Worm (Caenorhabditis elegans) whole organism, L4 larva: ENCODE results near the gene F21C10.7.

Experiments
- F10B5.3 ChIP-seq: sonication (generic microtip); optimal IDR thresholded peaks from 2 replicates; lab custom pipeline; 2016; ENCODE audit warnings: mild to moderate bottlenecking, missing genetic modification characterization, missing compliant biosample characterization
- F44E2.7 ChIP-seq: fragments of 200-800 bp; sonication (Bioruptor generic); IDR thresholded peaks from 2 replicates; pipeline ENCODE4 v2.1.2; 2022; ENCODE audit warnings: missing genetic modification characterization, missing compliant biosample characterization
- F49E8.2 ChIP-seq: sonication (generic microtip); optimal IDR thresholded peaks from 2 replicates; lab custom pipeline; 2016; ENCODE audit warnings: missing compliant biosample characterization, mild to moderate bottlenecking, missing genetic modification characterization, borderline replicate concordance
- R02D3.7 ChIP-seq: fragments of 150-350 bp; sonication (generic microtip); optimal IDR thresholded peaks from 3 replicates; lab custom pipeline; 2014; ENCODE audit warnings: missing biosample characterization, missing genetic modification characterization
- T20F7.1 ChIP-seq: fragments of 200-800 bp; sonication (Bioruptor generic); optimal IDR thresholded peaks from 2 replicates; lab custom pipeline; 2018; ENCODE audit warnings: mild to moderate bottlenecking, missing genetic modification characterization, missing compliant biosample characterization
- T26A8.4 ChIP-seq: fragments of 200-800 bp; sonication (Bioruptor generic); IDR thresholded peaks from 2 replicates; pipeline ENCODE4 v1.3.6; 2022; ENCODE audit warnings: missing genetic modification characterization, missing compliant biosample characterization
- Y105C5A.15 ChIP-seq: fragments of 200-800 bp; sonication (Bioruptor generic); IDR thresholded peaks from 2 replicates; pipeline ENCODE4 v1.3.6; 2022; ENCODE audit warnings: missing genetic modification characterization, missing compliant biosample characterization
- Y5F2A.4 ChIP-seq: fragments of 200-800 bp; sonication (Bioruptor generic); optimal IDR thresholded peaks from 2 replicates; lab custom pipeline; 2018; ENCODE audit warnings: mild to moderate bottlenecking, missing genetic modification characterization, missing compliant biosample characterization
- ZK546.5 ChIP-seq, 2 experiments: sonication (generic microtip); optimal IDR thresholded peaks; 2 replicates each; lab custom pipeline; 2017; ENCODE audit warnings: missing biosample characterization in 2 of 2, missing genetic modification characterization in 2 of 2
- aha-1 ChIP-seq: fragments of 150-350 bp; peaks from one replicate; lab custom pipeline; 2014; ENCODE audit warnings: missing biosample characterization, missing genetic modification characterization
- ceh-44 ChIP-seq: fragments of 200-800 bp; sonication (Bioruptor generic); IDR thresholded peaks from 2 replicates; pipeline ENCODE4 v1.3.6; 2022; ENCODE audit warnings: missing genetic modification reagents, missing genetic modification characterization, missing compliant biosample characterization
- daf-12 ChIP-seq: fragments of 150-350 bp; optimal IDR thresholded peaks from 2 replicates; lab custom pipeline; 2014; ENCODE audit warnings: missing biosample characterization, missing genetic modification reagents, missing genetic modification characterization
- daf-16 ChIP-seq, 3 experiments: sonication (generic microtip); optimal IDR thresholded peaks; 2 replicates each; lab custom pipeline; 2016 to 2017; ENCODE audit warnings: missing genetic modification characterization in 3 of 3, missing genetic modification reagents in 3 of 3, mild to moderate bottlenecking in 2 of 3, missing compliant biosample characterization in 2 of 3, missing biosample characterization in 1 of 3, moderate library complexity in 1 of 3
- daf-8 ChIP-seq: fragments of 200-800 bp; sonication (Bioruptor generic); IDR thresholded peaks from 2 replicates; pipeline ENCODE4 v1.3.6; 2022; ENCODE audit warnings: missing genetic modification characterization, missing compliant biosample characterization
- egl-43 ChIP-seq: fragments of 200-800 bp; sonication (Bioruptor generic); IDR thresholded peaks from 2 replicates; pipeline ENCODE4 v1.3.6; 2022; ENCODE audit warnings: missing genetic modification reagents, missing genetic modification characterization, missing compliant biosample characterization
- fkh-10 ChIP-seq: fragments of 150-350 bp; optimal IDR thresholded peaks from 2 replicates; lab custom pipeline; 2014; ENCODE audit warnings: missing biosample characterization, missing genetic modification reagents, missing genetic modification characterization
- gei-8 ChIP-seq: fragments of 200-800 bp; sonication (Bioruptor generic); optimal IDR thresholded peaks from 2 replicates; lab custom pipeline; 2018; ENCODE audit warnings: mild to moderate bottlenecking, missing genetic modification characterization, missing compliant biosample characterization
- hif-1 ChIP-seq, 2 experiments: sonication (generic microtip); optimal IDR thresholded peaks; 2 replicates each; lab custom pipeline; 2016 to 2017; ENCODE audit warnings: missing compliant biosample characterization in 2 of 2, missing genetic modification characterization in 2 of 2, missing genetic modification reagents in 2 of 2, missing genotype in 2 of 2, mild to moderate bottlenecking in 1 of 2
- hlh-11 ChIP-seq: fragments of 200-800 bp; sonication (Bioruptor generic); optimal IDR thresholded peaks from 2 replicates; lab custom pipeline; 2018; ENCODE audit warnings: mild to moderate bottlenecking, missing genetic modification characterization, missing compliant biosample characterization
- hlh-30 ChIP-seq: sonication (generic microtip); optimal IDR thresholded peaks from 2 replicates; lab custom pipeline; 2017; ENCODE audit warnings: antibody characterized with exemption, mild to moderate bottlenecking, missing genetic modification characterization, missing compliant biosample characterization; ENCODE audit not compliant: insufficient read depth
- hmg-1.1 ChIP-seq: fragments of 200-800 bp; sonication (Bioruptor generic); IDR thresholded peaks from 2 replicates; pipeline ENCODE4 v1.3.6; 2022; ENCODE audit warnings: missing genetic modification reagents, missing genetic modification characterization, missing compliant biosample characterization
- jun-1 ChIP-seq: fragments of 150-350 bp; optimal IDR thresholded peaks from 2 replicates; lab custom pipeline; 2014; ENCODE audit warnings: missing biosample characterization, missing genetic modification reagents, missing genetic modification characterization
- lim-7 ChIP-seq: fragments of 200-800 bp; sonication (Bioruptor generic); IDR thresholded peaks from 2 replicates; pipeline ENCODE4 v1.3.6; 2022; ENCODE audit warnings: missing genetic modification characterization, missing compliant biosample characterization
- lin-38 ChIP-seq: fragments of 200-800 bp; sonication (Bioruptor generic); IDR thresholded peaks from 2 replicates; pipeline ENCODE4 v1.3.6; 2022; ENCODE audit warnings: missing genetic modification reagents, missing genetic modification characterization, missing compliant biosample characterization
- lsy-2 ChIP-seq, 2 experiments: fragments of 150-350 bp in 1 of 2; sonication (generic microtip) in 1 of 2; optimal IDR thresholded peaks; 2 replicates each; lab custom pipeline; 2014 to 2017; ENCODE audit warnings: missing biosample characterization in 2 of 2, missing genetic modification characterization in 2 of 2
- madf-5 ChIP-seq, 2 experiments: fragments of 200-800 bp; sonication (Bioruptor generic); IDR thresholded peaks; 2 replicates each; pipeline ENCODE4 v1.3.6; 2022; ENCODE audit warnings: missing compliant biosample characterization in 2 of 2, missing genetic modification characterization in 2 of 2
- mdl-1 ChIP-seq, 2 experiments: fragments of 150-350 bp in 1 of 2; sonication (generic microtip) in 1 of 2; optimal IDR thresholded peaks; 2 replicates each; lab custom pipeline; 2014 to 2017; ENCODE audit warnings: missing biosample characterization in 2 of 2, missing genetic modification characterization in 2 of 2
- mdt-29 ChIP-seq: fragments of 200-800 bp; sonication (Bioruptor generic); IDR thresholded peaks from 2 replicates; pipeline ENCODE4 v1.3.6; 2022; ENCODE audit warnings: missing genetic modification reagents, missing genetic modification characterization, missing compliant biosample characterization
- mxl-3 ChIP-seq: fragments of 200-800 bp; sonication (Bioruptor generic); optimal IDR thresholded peaks from 2 replicates; lab custom pipeline; 2018; ENCODE audit warnings: mild to moderate bottlenecking, missing genetic modification characterization, missing compliant biosample characterization
- nhr-11 ChIP-seq: fragments of 150-350 bp; optimal IDR thresholded peaks from 2 replicates; lab custom pipeline; 2014; ENCODE audit warnings: missing biosample characterization, missing genetic modification characterization
- nhr-28 ChIP-seq: fragments of 150-350 bp; optimal IDR thresholded peaks from 2 replicates; lab custom pipeline; 2014; ENCODE audit warnings: missing biosample characterization, missing genetic modification characterization
- nhr-42 ChIP-seq: fragments of 200-800 bp; sonication (Bioruptor generic); IDR thresholded peaks from 2 replicates; pipeline ENCODE4 v1.3.6; 2022; ENCODE audit warnings: missing genetic modification characterization, missing compliant biosample characterization
- nhr-6 ChIP-seq: fragments of 150-350 bp; optimal IDR thresholded peaks from 2 replicates; lab custom pipeline; 2014; ENCODE audit warnings: missing biosample characterization, missing genetic modification characterization
- nhr-76 ChIP-seq: fragments of 150-350 bp; optimal IDR thresholded peaks from 2 replicates; lab custom pipeline; 2014; ENCODE audit warnings: missing biosample characterization, missing genetic modification characterization
- php-3 ChIP-seq: fragments of 200-800 bp; sonication (Bioruptor generic); IDR thresholded peaks from 2 replicates; pipeline ENCODE4 v1.3.6; 2022; ENCODE audit warnings: missing genetic modification reagents, missing genetic modification characterization, missing compliant biosample characterization
- pqm-1 ChIP-seq: sonication (generic microtip); optimal IDR thresholded peaks from 2 replicates; lab custom pipeline; 2017; ENCODE audit warnings: missing biosample characterization, missing genetic modification characterization
- rbr-2 ChIP-seq: sonication (generic microtip); optimal IDR thresholded peaks from 2 replicates; lab custom pipeline; 2016; ENCODE audit warnings: missing genotype, missing genetic modification characterization, missing compliant biosample characterization
- saeg-2 ChIP-seq: fragments of 200-800 bp; sonication (Bioruptor generic); IDR thresholded peaks from 2 replicates; pipeline ENCODE4 v1.3.6; 2022; ENCODE audit warnings: missing genetic modification reagents, missing genetic modification characterization, missing compliant biosample characterization
- sdz-12 ChIP-seq: fragments of 200-800 bp; sonication (Bioruptor generic); optimal IDR thresholded peaks from 2 replicates; lab custom pipeline; 2018; ENCODE audit warnings: mild to moderate bottlenecking, missing genetic modification characterization, missing compliant biosample characterization
- skn-1 ChIP-seq: fragments of 150-350 bp; optimal IDR thresholded peaks from 2 replicates; lab custom pipeline; 2014; ENCODE audit warnings: missing biosample characterization, missing genetic modification characterization
- snpc-1.2 ChIP-seq: fragments of 200-800 bp; sonication (Bioruptor generic); IDR thresholded peaks from 2 replicates; pipeline ENCODE4 v1.3.6; 2022; ENCODE audit warnings: missing genetic modification reagents, missing genetic modification characterization, missing compliant biosample characterization
- spr-3 ChIP-seq: fragments of 200-800 bp; sonication (Bioruptor generic); optimal IDR thresholded peaks from 2 replicates; lab custom pipeline; 2018; ENCODE audit warnings: mild to moderate bottlenecking, missing genetic modification characterization, missing compliant biosample characterization
- tag-97 ChIP-seq: fragments of 200-800 bp; sonication (Bioruptor generic); IDR thresholded peaks from 2 replicates; pipeline ENCODE4 v1.3.6; 2022; ENCODE audit warnings: missing genetic modification characterization, missing compliant biosample characterization
- unc-39 ChIP-seq: sonication (generic microtip); optimal IDR thresholded peaks from 2 replicates; lab custom pipeline; 2017; ENCODE audit warnings: missing biosample characterization, missing genetic modification characterization
- unc-62 ChIP-seq, 3 experiments: fragments of 150-350 bp in 1 of 3; sonication (generic microtip); optimal IDR thresholded peaks in 2 of 3; peaks in 1 of 3; 1 replicate in 1 of 3; 2 replicates in 2 of 3; lab custom pipeline; 2014 to 2017; ENCODE audit warnings: missing biosample characterization in 3 of 3, missing genetic modification characterization in 3 of 3, missing genetic modification reagents in 3 of 3, missing genotype in 1 of 3
- vab-7 ChIP-seq: fragments of 200-800 bp; sonication (Bioruptor generic); IDR thresholded peaks from 2 replicates; pipeline ENCODE4 v1.3.6; 2022; ENCODE audit warnings: missing genetic modification reagents, missing genetic modification characterization, missing compliant biosample characterization
- zfp-2 ChIP-seq: sonication (generic microtip); optimal IDR thresholded peaks from 2 replicates; lab custom pipeline; 2016; ENCODE audit warnings: mild to moderate bottlenecking, missing genetic modification characterization, missing compliant biosample characterization
- zfp-3 ChIP-seq: fragments of 200-800 bp; sonication (Bioruptor generic); conservative IDR thresholded peaks from 2 replicates; pipeline ENCODE4 v1.3.6; 2022; ENCODE audit warnings: missing genetic modification reagents, missing genetic modification characterization, missing compliant biosample characterization
- zip-11 ChIP-seq: fragments of 200-800 bp; sonication (Bioruptor generic); IDR thresholded peaks from 2 replicates; pipeline ENCODE4 v1.3.6; 2022; ENCODE audit warnings: missing genetic modification characterization, missing compliant biosample characterization
- ztf-11 ChIP-seq: fragments of 150-350 bp; optimal IDR thresholded peaks from 2 replicates; lab custom pipeline; 2014; ENCODE audit warnings: missing biosample characterization, missing genetic modification characterization
- ztf-7 ChIP-seq: fragments of 150-350 bp; optimal IDR thresholded peaks from 2 replicates; lab custom pipeline; 2014; ENCODE audit warnings: missing biosample characterization, missing genetic modification characterization

F21C10.7 gene

ce11 chrV:9085845-9086244, 26.7 kb upstream of the F21C10.7 start (continued):
- TF ChIP-seq zfp-3 (no peak), sdz-12 (GFP tag; lab: Kevin White, UChicago) (no peak), mxl-3 (GFP tag; lab: Kevin White, UChicago) (no peak), ZK546.5 (tag; optimal IDR thresholded peaks at IDR 0.05; lab: Kevin White, UChicago) (no peak), madf-5 (GFP tag; IDR thresholded peaks at IDR 0.05; lab: Robert Waterston, UW) (no peak), nhr-11 (no peak), skn-1 (tag; lab: Kevin White, UChicago) (no peak), daf-16 (GFP tag; optimal IDR thresholded peaks at IDR 0.05; lab: Kevin White, UChicago) (no peak), daf-16 (tag; optimal IDR thresholded peaks at IDR 0.05; lab: Kevin White, UChicago) (peak; percentile 25), zfp-2 (tag; lab: Kevin White, UChicago) (no peak), nhr-76 (tag; lab: Kevin White, UChicago) (no peak), mdl-1 (tag; optimal IDR thresholded peaks at IDR 0.05; lab: Kevin White, UChicago) (peak; percentile 66 to 71), snpc-1.2 (GFP tag; lab: Robert Waterston, UW) (no peak), daf-12 (no peak), lim-7 (GFP tag; lab: Robert Waterston, UW) (no peak), hif-1 (tag; optimal IDR thresholded peaks at IDR 0.05; lab: Kevin White, UChicago) (no peak), nhr-28 (tag; lab: Kevin White, UChicago) (peak; percentile 90), vab-7 (GFP tag; lab: Robert Waterston, UW) (no peak), unc-62 (GFP tag; optimal IDR thresholded peaks at IDR 0.05 in 1 of 2; lab: Kevin White, UChicago) (peak in 1 of 2 experiments; percentile 83), unc-62 (tag; optimal IDR thresholded peaks at IDR 0.05; lab: Kevin White, UChicago) (no peak), T26A8.4 (GFP tag; lab: Robert Waterston, UW) (no peak), lin-38 (GFP tag; lab: Robert Waterston, UW) (no peak), ceh-44 (GFP tag; lab: Robert Waterston, UW) (no peak), F10B5.3 (tag; lab: Kevin White, UChicago) (no peak), hmg-1.1 (GFP tag; lab: Robert Waterston, UW) (0 out of 2 replicates have a peak, but pooled peaks have one; percentile 19), F44E2.7 (no peak), fkh-10 (no peak), egl-43 (GFP tag; lab: Robert Waterston, UW) (no peak), daf-8 (GFP tag; lab: Robert Waterston, UW) (no peak), rbr-2 (no peak), nhr-6 (tag; lab: Kevin White, UChicago) (no peak), hlh-30 (tag; lab: Kevin White, UChicago) (peak; percentile 62), T20F7.1 (GFP tag; lab: Kevin White, UChicago) (no peak), gei-8 (GFP tag; lab: Kevin White, UChicago) (no peak), unc-39 (tag; lab: Kevin White, UChicago) (no peak), lsy-2 (tag; optimal IDR thresholded peaks at IDR 0.05; lab: Kevin White, UChicago) (peak in 1 of 2 experiments; percentile 10), ztf-7 (tag; lab: Kevin White, UChicago) (no peak), saeg-2 (GFP tag; lab: Robert Waterston, UW) (no peak), mdt-29 (GFP tag; lab: Robert Waterston, UW) (no peak), tag-97 (no peak), spr-3 (no peak), aha-1 (peak; percentile 26), nhr-42 (GFP tag; lab: Robert Waterston, UW) (no peak), F49E8.2 (tag; lab: Kevin White, UChicago) (no peak), Y105C5A.15 (GFP tag; lab: Robert Waterston, UW) (no peak), pqm-1 (tag; lab: Kevin White, UChicago) (no peak), php-3 (GFP tag; lab: Robert Waterston, UW) (no peak), ztf-11 (no peak), zip-11 (GFP tag; lab: Robert Waterston, UW) (no peak), hlh-11 (tag; lab: Kevin White, UChicago) (peak; percentile 67), Y5F2A.4 (GFP tag; lab: Kevin White, UChicago) (no peak), R02D3.7 (tag; lab: Kevin White, UChicago) (no peak), jun-1 (no peak)
